Fruit fly (Drosophila melanogaster) whole organism, adult: ENCODE measurements around the gene spn-B.

Source experiments
- CG11617 ChIP-seq: fragments of 200-800 bp; sonication (Bioruptor generic); optimal IDR thresholded peaks from 2 replicates; lab custom pipeline; 2017; ENCODE audit warnings: mild to moderate bottlenecking, missing biosample characterization, missing genetic modification reagents, missing genetic modification characterization
- CG12768 ChIP-seq: fragments of 200-800 bp; sonication (Bioruptor generic); optimal IDR thresholded peaks from 2 replicates; lab custom pipeline; 2017; ENCODE audit warnings: missing biosample characterization, missing genetic modification characterization, mild to moderate bottlenecking, moderate library complexity, missing genetic modification reagents
- CG14711 ChIP-seq: fragments of 200-800 bp; sonication (Bioruptor generic); optimal IDR thresholded peaks from 2 replicates; lab custom pipeline; 2018; ENCODE audit warnings: missing biosample characterization, mild to moderate bottlenecking, missing genetic modification characterization, moderate library complexity
- CG1620 ChIP-seq: fragments of 200-800 bp; sonication (Bioruptor generic); optimal IDR thresholded peaks from 2 replicates; lab custom pipeline; 2016; ENCODE audit warnings: missing biosample characterization, missing genetic modification characterization
- CG33017 ChIP-seq: fragments of 200-800 bp; sonication (Bioruptor generic); optimal IDR thresholded peaks from 2 replicates; lab custom pipeline; 2018; ENCODE audit warnings: missing biosample characterization, mild to moderate bottlenecking, missing genetic modification characterization, moderate library complexity
- CG5204 ChIP-seq: fragments of 200-800 bp; sonication (Bioruptor generic); optimal IDR thresholded peaks from 2 replicates; lab custom pipeline; 2016; ENCODE audit warnings: missing biosample characterization, missing genetic modification characterization
- CG7045 ChIP-seq: fragments of 200-800 bp; sonication (Bioruptor generic); optimal IDR thresholded peaks from 2 replicates; lab custom pipeline; 2017; ENCODE audit warnings: missing biosample characterization, mild to moderate bottlenecking, missing genetic modification characterization
- CG7101 ChIP-seq: fragments of 200-800 bp; sonication (Bioruptor generic); optimal IDR thresholded peaks from 2 replicates; lab custom pipeline; 2018; ENCODE audit warnings: missing biosample characterization, mild to moderate bottlenecking, missing genetic modification characterization, moderate library complexity
- Clk ChIP-seq: fragments of 200-800 bp; sonication (Bioruptor generic); optimal IDR thresholded peaks from 2 replicates; lab custom pipeline; 2017; ENCODE audit warnings: missing biosample characterization, missing genetic modification characterization
- Crg-1 ChIP-seq: fragments of 200-800 bp; sonication (Bioruptor generic); optimal IDR thresholded peaks from 2 replicates; lab custom pipeline; 2016; ENCODE audit warnings: missing biosample characterization, missing genetic modification characterization
- Hr96 ChIP-seq: fragments of 200-800 bp; sonication (Bioruptor generic); optimal IDR thresholded peaks from 2 replicates; lab custom pipeline; 2016; ENCODE audit warnings: missing biosample characterization, missing genetic modification characterization
- Mnt ChIP-seq: fragments of 200-800 bp; sonication (Bioruptor generic); optimal IDR thresholded peaks from 2 replicates; lab custom pipeline; 2016; ENCODE audit warnings: missing biosample characterization, mild to moderate bottlenecking, missing genetic modification characterization
- bab1 ChIP-seq: fragments of 200-800 bp; sonication (Bioruptor generic); optimal IDR thresholded peaks from 3 replicates; lab custom pipeline; 2019; ENCODE audit warnings: missing biosample characterization, mild to moderate bottlenecking, missing genetic modification characterization, moderate library complexity
- cic ChIP-seq: fragments of 200-800 bp; sonication (Bioruptor generic); optimal IDR thresholded peaks from 2 replicates; lab custom pipeline; 2017; ENCODE audit warnings: missing biosample characterization, mild to moderate bottlenecking, missing genetic modification characterization, moderate library complexity
- cnc ChIP-seq, 2 experiments: fragments of >200 bp; optimal IDR thresholded peaks; 2 replicates each; lab custom pipeline; 2017
- kay ChIP-seq: fragments of 200-800 bp; sonication (Bioruptor generic); peaks from one replicate; lab custom pipeline; 2016; ENCODE audit warnings: missing biosample characterization, missing genetic modification characterization, borderline replicate concordance
- ovo ChIP-seq: fragments of 200-800 bp; sonication (Bioruptor generic); optimal IDR thresholded peaks from 2 replicates; lab custom pipeline; 2016; ENCODE audit warnings: missing biosample characterization, missing genetic modification characterization
- pad ChIP-seq: fragments of 200-800 bp; sonication (Bioruptor generic); optimal IDR thresholded peaks from 3 replicates; lab custom pipeline; 2017; ENCODE audit warnings: missing biosample characterization, missing genetic modification characterization, mild to moderate bottlenecking, moderate library complexity, missing genetic modification reagents
- tj ChIP-seq: fragments of 200-800 bp; sonication (Bioruptor generic); optimal IDR thresholded peaks from 3 replicates; lab custom pipeline; 2017; ENCODE audit warnings: missing biosample characterization, mild to moderate bottlenecking, missing genetic modification characterization, moderate library complexity
- toe ChIP-seq: fragments of 200-800 bp; sonication (Bioruptor generic); optimal IDR thresholded peaks from 2 replicates; lab custom pipeline; 2016; ENCODE audit warnings: missing biosample characterization, missing genetic modification characterization

The spn-B gene

DNA sequence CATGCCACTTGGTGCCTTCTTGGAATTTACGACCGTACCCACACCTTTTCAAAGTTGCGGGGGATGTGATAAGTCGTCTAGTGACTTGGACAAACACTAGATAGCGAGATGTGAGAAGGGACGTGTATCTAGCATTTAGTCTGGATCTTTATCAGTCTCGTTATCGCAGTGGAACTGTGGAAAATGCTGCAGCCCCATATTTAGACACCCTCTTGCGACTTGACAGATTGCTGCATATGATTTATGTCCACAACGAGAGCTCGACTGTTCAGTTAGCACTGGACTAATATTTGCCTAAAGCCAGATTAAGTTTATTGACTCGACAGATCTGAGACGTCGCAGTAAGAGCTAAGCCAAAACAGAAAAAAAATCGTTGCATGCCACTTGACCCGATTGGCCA is 28.0 kb upstream of the spn-B start:
- TF ChIP-seq Clk (GFP tag; lab: Kevin White, UChicago) = no peak
- TF ChIP-seq Hr96 (GFP tag; lab: Kevin White, UChicago) = no peak
- no peak for TF ChIP-seq CG11617 (GFP tag; lab: Kevin White, UChicago)
- TF ChIP-seq CG7101 (tag; lab: Kevin White, UChicago) = no peak
- no peak for TF ChIP-seq kay (GFP tag; lab: Kevin White, UChicago)
- TF ChIP-seq CG7045 = peak; percentile 28
- TF ChIP-seq CG1620 (GFP tag; lab: Kevin White, UChicago) = no peak
- TF ChIP-seq cnc (optimal IDR thresholded peaks at IDR 0.05; lab: Kevin White, UChicago) = no peak
- no peak for TF ChIP-seq toe (GFP tag; lab: Kevin White, UChicago)
- TF ChIP-seq cic (GFP tag; lab: Kevin White, UChicago) = peak; percentile 56
- TF ChIP-seq CG33017 = no peak
- TF ChIP-seq ovo = no peak
- TF ChIP-seq bab1 (GFP tag; lab: Kevin White, UChicago) = no peak
- TF ChIP-seq tj (GFP tag; lab: Kevin White, UChicago) = no peak
- TF ChIP-seq pad (GFP tag; lab: Kevin White, UChicago) = peak; percentile 21
- TF ChIP-seq Crg-1 = no peak
- TF ChIP-seq CG12768 = peak; percentile 45
- no peak for TF ChIP-seq Mnt (GFP tag; lab: Kevin White, UChicago)
- peak; percentile 7 for TF ChIP-seq CG14711 (tag; lab: Kevin White, UChicago)
- no peak for TF ChIP-seq CG5204

DNA sequence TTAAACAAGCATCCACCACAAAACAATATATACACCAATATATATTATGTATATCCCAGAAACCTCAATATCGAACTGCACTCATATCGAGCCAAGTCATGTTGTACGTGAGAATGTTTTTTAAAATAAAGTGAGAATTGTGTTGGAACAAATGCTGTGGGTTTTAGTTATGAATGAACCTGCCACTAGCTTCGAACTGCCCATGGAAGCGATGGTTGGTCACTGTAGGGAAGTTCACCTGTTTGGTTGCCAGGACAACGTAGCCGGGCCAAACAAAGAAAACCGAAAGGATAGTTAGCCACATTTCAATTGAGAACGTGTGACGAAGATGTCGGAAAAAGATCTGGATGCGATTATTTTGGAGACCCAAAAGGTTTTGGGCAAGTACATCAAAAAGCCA is 25.7 kb upstream of the spn-B start, which contains the start of gene IFT54:
IFT54 (plus strand) TSS at position 301 of the 400 bp plus-strand sequence.
- TF ChIP-seq Mnt (GFP tag; lab: Kevin White, UChicago) = no peak
- no peak for TF ChIP-seq CG14711 (tag; lab: Kevin White, UChicago)
- no peak for TF ChIP-seq cic (GFP tag; lab: Kevin White, UChicago)
- TF ChIP-seq kay (GFP tag; lab: Kevin White, UChicago) = no peak
- no peak for TF ChIP-seq Crg-1
- TF ChIP-seq CG7045 = no peak
- no peak for TF ChIP-seq pad (GFP tag; lab: Kevin White, UChicago)
- no peak for TF ChIP-seq Hr96 (GFP tag; lab: Kevin White, UChicago)
- TF ChIP-seq Clk (GFP tag; lab: Kevin White, UChicago) = no peak

DNA sequence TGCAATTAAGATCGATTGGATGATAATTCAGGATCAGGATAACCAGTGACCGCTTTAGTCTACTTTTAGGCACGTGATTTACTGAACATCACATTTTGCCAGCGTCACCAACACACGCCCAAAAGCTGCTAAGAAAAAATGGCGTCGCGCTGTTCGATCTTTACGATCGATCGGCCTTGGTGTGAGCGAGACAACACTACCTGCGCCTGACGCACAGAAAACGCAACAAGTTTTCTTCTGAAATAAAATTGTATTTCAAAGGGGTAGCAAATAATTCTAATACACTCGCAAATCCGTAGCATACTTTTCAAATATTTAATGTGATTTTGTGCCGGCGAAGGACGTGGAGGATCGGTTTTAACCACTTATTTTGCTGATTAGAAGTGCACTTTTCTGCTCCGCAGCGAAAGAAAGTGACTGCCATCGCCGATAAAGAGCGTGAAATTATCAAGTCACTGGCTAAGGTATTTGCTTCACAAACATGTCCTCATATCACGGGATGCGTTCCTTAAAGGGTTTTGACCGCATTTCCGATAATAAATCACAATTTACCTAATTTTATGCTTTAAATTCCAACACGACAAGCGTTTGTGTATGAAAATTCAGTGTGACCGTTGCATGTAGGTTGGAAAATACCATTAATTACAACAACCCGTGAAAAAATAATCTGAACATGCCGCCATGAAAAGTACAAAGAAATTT is 19.7 kb upstream of the spn-B start:
- TF ChIP-seq CG12768 = no peak
- TF ChIP-seq Clk (GFP tag; lab: Kevin White, UChicago) = no peak
- TF ChIP-seq CG11617 (GFP tag; lab: Kevin White, UChicago) = no peak
- peak; percentile 11 to 53 for TF ChIP-seq cnc (optimal IDR thresholded peaks at IDR 0.05; lab: Kevin White, UChicago)
- no peak for TF ChIP-seq CG5204
- TF ChIP-seq CG14711 (tag; lab: Kevin White, UChicago) = no peak
- TF ChIP-seq kay (GFP tag; lab: Kevin White, UChicago) = no peak
- no peak for TF ChIP-seq Crg-1
- no peak for TF ChIP-seq ovo
- TF ChIP-seq CG7101 (tag; lab: Kevin White, UChicago) = no peak
- TF ChIP-seq pad (GFP tag; lab: Kevin White, UChicago) = peak; percentile 46
- no peak for TF ChIP-seq tj (GFP tag; lab: Kevin White, UChicago)

DNA sequence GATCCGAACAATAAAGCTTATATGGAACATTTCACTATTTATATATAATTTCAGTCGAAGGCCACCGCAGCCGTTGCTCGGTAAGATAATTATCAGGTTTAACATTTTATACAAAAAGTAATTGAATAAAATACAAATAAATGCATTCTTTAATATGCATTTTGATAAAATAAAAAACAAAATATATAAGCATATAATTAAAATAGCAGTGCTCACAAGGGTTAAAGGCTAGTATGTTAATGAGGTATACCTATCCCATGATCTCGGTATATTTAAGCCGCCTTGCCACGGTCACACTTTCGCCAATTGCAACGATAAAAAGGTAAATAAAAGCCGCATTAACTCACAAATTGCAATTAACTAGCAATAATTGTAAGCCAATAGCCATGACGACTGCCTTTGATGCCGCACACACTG is 19.0 kb upstream of the spn-B start, which contains the start of gene Polr2I:
Polr2I (plus strand) TSS at position 289 of the 417 bp plus-strand sequence.
- TF ChIP-seq CG11617 (GFP tag; lab: Kevin White, UChicago) (peak; percentile 9), CG33017 (no peak), CG7101 (tag; lab: Kevin White, UChicago) (peak; percentile 33), CG12768 (peak; percentile 51), CG1620 (GFP tag; lab: Kevin White, UChicago) (peak; percentile 43), Mnt (GFP tag; lab: Kevin White, UChicago) (no peak), Crg-1 (no peak), CG7045 (peak; percentile 2), bab1 (GFP tag; lab: Kevin White, UChicago) (no peak), toe (GFP tag; lab: Kevin White, UChicago) (no peak), CG14711 (tag; lab: Kevin White, UChicago) (peak; percentile 22), tj (GFP tag; lab: Kevin White, UChicago) (no peak)

DNA sequence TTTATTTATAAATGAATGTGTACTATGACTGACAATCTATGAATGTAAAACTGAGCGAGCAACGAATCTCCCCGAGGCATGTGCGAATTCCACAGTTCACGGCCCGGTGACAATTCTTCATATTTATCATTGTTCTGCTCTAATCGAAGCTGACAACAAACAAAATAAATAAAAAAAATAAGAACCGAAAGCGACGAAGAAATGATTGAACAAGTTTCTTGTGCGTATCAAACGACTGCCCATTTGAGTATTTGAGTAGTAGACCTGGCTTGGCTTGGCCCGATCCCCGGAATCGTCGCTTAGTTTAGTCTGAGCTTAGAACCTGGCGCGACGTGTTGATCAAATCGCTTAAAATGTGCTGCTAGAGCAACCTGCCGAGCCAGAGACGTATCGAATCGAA is 17.8 kb upstream of the spn-B start, which contains the start of gene CG31321:
CG31321 (plus strand) TSS at position 301 of the 400 bp plus-strand sequence.
- no peak for TF ChIP-seq Hr96 (GFP tag; lab: Kevin White, UChicago)
- no peak for TF ChIP-seq cnc (optimal IDR thresholded peaks at IDR 0.05; lab: Kevin White, UChicago)

DNA sequence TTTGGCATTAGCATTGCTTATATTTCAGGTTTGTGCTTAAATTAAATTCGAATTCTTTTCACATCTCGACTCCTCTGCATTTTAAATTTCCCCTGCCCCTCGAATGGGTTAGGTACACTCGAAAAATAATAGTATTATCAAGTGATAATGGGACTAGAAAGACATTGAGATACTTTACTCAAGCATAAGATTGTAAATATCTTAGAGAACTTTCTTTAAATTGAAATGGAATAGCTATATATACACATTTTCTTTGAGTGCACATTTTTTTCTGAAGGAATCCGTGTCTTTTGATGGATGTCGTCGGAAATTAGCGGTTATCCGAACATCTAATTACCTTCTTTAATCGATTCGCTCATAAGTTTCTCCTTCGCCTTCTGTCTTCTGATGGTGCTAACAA is 16.8 kb upstream of the spn-B start:
- no peak for TF ChIP-seq ovo
- no peak for TF ChIP-seq cnc (optimal IDR thresholded peaks at IDR 0.05; lab: Kevin White, UChicago)
- TF ChIP-seq kay (GFP tag; lab: Kevin White, UChicago) = no peak
- no peak for TF ChIP-seq pad (GFP tag; lab: Kevin White, UChicago)
- TF ChIP-seq CG7101 (tag; lab: Kevin White, UChicago) = no peak
- no peak for TF ChIP-seq bab1 (GFP tag; lab: Kevin White, UChicago)
- no peak for TF ChIP-seq CG7045
- TF ChIP-seq CG12768 = no peak
- no peak for TF ChIP-seq CG1620 (GFP tag; lab: Kevin White, UChicago)
